Worm (Caenorhabditis elegans) whole organism, mixed stage, embryonic: Measurements from ENCODE around the gene jkk-1.

ENCODE experiments used
- elt-3 ChIP-seq: fragments of 150-350 bp; optimal IDR thresholded peaks from 2 replicates; lab custom pipeline; 2014; ENCODE audit warnings: missing biosample characterization, missing genetic modification characterization
- flh-1 ChIP-seq: fragments of 200-800 bp; sonication (Bioruptor generic); optimal IDR thresholded peaks from 2 replicates; lab custom pipeline; 2018; ENCODE audit warnings: mild to moderate bottlenecking, missing genetic modification characterization, moderate library complexity, missing compliant biosample characterization
- ham-2 ChIP-seq: fragments of 200-800 bp; sonication (Bioruptor generic); optimal IDR thresholded peaks from 2 replicates; lab custom pipeline; 2018; ENCODE audit warnings: mild to moderate bottlenecking, missing genetic modification characterization, missing compliant biosample characterization
- lin-13 ChIP-seq: fragments of 150-350 bp; optimal IDR thresholded peaks from 2 replicates; lab custom pipeline; 2014; ENCODE audit warnings: missing biosample characterization, missing genetic modification characterization
- pha-4 ChIP-seq: fragments of 150-350 bp; optimal IDR thresholded peaks from 2 replicates; lab custom pipeline; 2018; ENCODE audit warnings: missing biosample characterization, missing genetic modification reagents, missing genetic modification characterization
- snpc-4 ChIP-seq: fragments of 150-350 bp; optimal IDR thresholded peaks from 2 replicates; lab custom pipeline; 2014; ENCODE audit warnings: missing biosample characterization, missing genetic modification characterization
- ztf-11 ChIP-seq: fragments of 150-350 bp; optimal IDR thresholded peaks from 2 replicates; lab custom pipeline; 2014; ENCODE audit warnings: missing biosample characterization, missing genetic modification characterization

ce11 chrX:5370605-5371004, 2.3 kb downstream of the jkk-1 start:
- TF ChIP-seq ztf-11 (tag; lab: Kevin White, UChicago) (no peak), snpc-4 (tag; lab: Kevin White, UChicago) (no peak), lin-13 (tag; lab: Kevin White, UChicago) (no peak), ham-2 (no peak), elt-3 (tag; lab: Kevin White, UChicago) (no peak), pha-4 (tag; lab: Kevin White, UChicago) (no peak), flh-1 (GFP tag; lab: Kevin White, UChicago) (no peak)
